Fruit fly (Drosophila melanogaster) whole organism, embryonic: Measurements from ENCODE around the gene CG16812.

Experiments used
- Abd-B ChIP-seq: fragments of 200-800 bp; sonication (Bioruptor generic); optimal IDR thresholded peaks from 2 replicates; lab custom pipeline; 2018; ENCODE audit warnings: missing biosample characterization, mild to moderate bottlenecking, missing genetic modification characterization, moderate library complexity
- Atf6 ChIP-seq: fragments of 200-800 bp; sonication (Bioruptor generic); IDR thresholded peaks from 2 replicates; pipeline ENCODE4 v1.3.6; 2022; ENCODE audit warnings: missing biosample characterization, missing genetic modification characterization
- C15 ChIP-seq: fragments of 200-800 bp; sonication (Bioruptor generic); IDR thresholded peaks from 3 replicates; pipeline ENCODE4 v1.3.6; 2022; ENCODE audit warnings: missing biosample characterization, missing genetic modification characterization
- CG11247 ChIP-seq: fragments of 200-800 bp; sonication (Bioruptor generic); IDR thresholded peaks from 2 replicates; pipeline ENCODE4 v1.3.6; 2022; ENCODE audit warnings: missing biosample characterization, missing genetic modification characterization
- CG13624 ChIP-seq: fragments of 200-800 bp; sonication (Bioruptor generic); optimal IDR thresholded peaks from 2 replicates; lab custom pipeline; 2016; ENCODE audit warnings: missing biosample characterization, missing genetic modification characterization
- CG13894 ChIP-seq: fragments of 200-800 bp; sonication (Bioruptor generic); optimal IDR thresholded peaks from 3 replicates; lab custom pipeline; 2018; ENCODE audit warnings: missing biosample characterization, mild to moderate bottlenecking, missing genetic modification characterization, moderate library complexity
- CG1603 ChIP-seq: fragments of 200-800 bp; sonication (Bioruptor generic); optimal IDR thresholded peaks from 2 replicates; lab custom pipeline; 2019; ENCODE audit warnings: missing biosample characterization, mild to moderate bottlenecking, missing genetic modification characterization, moderate library complexity
- CG17829 ChIP-seq: fragments of 200-800 bp; optimal IDR thresholded peaks from 2 replicates; lab custom pipeline; 2019; ENCODE audit warnings: missing biosample characterization, mild to moderate bottlenecking, missing genetic modification characterization, moderate library complexity
- CG2202 ChIP-seq: fragments of 200-800 bp; sonication (Bioruptor generic); optimal IDR thresholded peaks from 2 replicates; lab custom pipeline; 2018; ENCODE audit warnings: missing biosample characterization, mild to moderate bottlenecking, missing genetic modification characterization
- CG30431 ChIP-seq: fragments of 200-800 bp; sonication (Bioruptor generic); optimal IDR thresholded peaks from 2 replicates; lab custom pipeline; 2017; ENCODE audit warnings: missing biosample characterization, missing genetic modification characterization
- CG31388 ChIP-seq: fragments of 200-800 bp; sonication (Bioruptor generic); optimal IDR thresholded peaks from 2 replicates; lab custom pipeline; 2016; ENCODE audit warnings: missing biosample characterization, missing genetic modification characterization
- CG34376 ChIP-seq: fragments of 200-800 bp; sonication (Bioruptor generic); optimal IDR thresholded peaks from 2 replicates; lab custom pipeline; 2018; ENCODE audit warnings: missing biosample characterization, mild to moderate bottlenecking, missing genetic modification characterization
- CG4820 ChIP-seq: fragments of 200-800 bp; sonication (Bioruptor generic); optimal IDR thresholded peaks from 3 replicates; lab custom pipeline; 2016; ENCODE audit warnings: missing biosample characterization, missing genetic modification characterization
- CG6813 ChIP-seq: fragments of 200-800 bp; sonication (Bioruptor generic); optimal IDR thresholded peaks from 2 replicates; lab custom pipeline; 2017; ENCODE audit warnings: missing biosample characterization, missing genetic modification characterization, mild to moderate bottlenecking, moderate library complexity, missing genetic modification reagents
- CG7786 ChIP-seq: fragments of 200-800 bp; sonication (Bioruptor generic); optimal IDR thresholded peaks from 2 replicates; lab custom pipeline; 2016; ENCODE audit warnings: missing biosample characterization, missing genetic modification characterization
- CG7987 ChIP-seq: fragments of 200-800 bp; sonication (Bioruptor generic); optimal IDR thresholded peaks from 2 replicates; lab custom pipeline; 2018; ENCODE audit warnings: missing biosample characterization, mild to moderate bottlenecking, missing genetic modification characterization, moderate library complexity
- CG8281 ChIP-seq: fragments of 200-800 bp; sonication (Bioruptor generic); optimal IDR thresholded peaks from 2 replicates; lab custom pipeline; 2018; ENCODE audit warnings: missing biosample characterization, mild to moderate bottlenecking, missing genetic modification characterization, moderate library complexity
- CrebB ChIP-seq: fragments of 200-800 bp; sonication (Bioruptor generic); optimal IDR thresholded peaks from 3 replicates; lab custom pipeline; 2018; ENCODE audit warnings: missing biosample characterization, mild to moderate bottlenecking, missing genetic modification characterization
- E2f2 ChIP-seq: fragments of 200-800 bp; sonication (Bioruptor generic); IDR thresholded peaks from 2 replicates; pipeline ENCODE4 v1.3.6; 2022; ENCODE audit warnings: missing biosample characterization, missing genetic modification characterization
- ERR ChIP-seq: fragments of 200-800 bp; sonication (Bioruptor generic); optimal IDR thresholded peaks from 2 replicates; lab custom pipeline; 2016; ENCODE audit warnings: missing biosample characterization, missing genetic modification characterization
- Ets97D ChIP-seq: fragments of 200-800 bp; sonication (Bioruptor generic); optimal IDR thresholded peaks from 3 replicates; lab custom pipeline; 2016; ENCODE audit warnings: missing biosample characterization, missing genetic modification characterization
- Hand ChIP-seq: fragments of 200-800 bp; sonication (Bioruptor generic); optimal IDR thresholded peaks from 2 replicates; lab custom pipeline; 2017; ENCODE audit warnings: mild to moderate bottlenecking, missing biosample characterization, missing genetic modification reagents, missing genetic modification characterization
- HmgZ ChIP-seq: fragments of 200-800 bp; sonication (Bioruptor generic); optimal IDR thresholded peaks from 2 replicates; lab custom pipeline; 2018; ENCODE audit warnings: missing biosample characterization, mild to moderate bottlenecking, missing genetic modification characterization
- Hmx ChIP-seq: fragments of 200-800 bp; sonication (Bioruptor generic); optimal IDR thresholded peaks from 2 replicates; lab custom pipeline; 2016; ENCODE audit warnings: missing biosample characterization, missing genetic modification characterization
- Nf-YA ChIP-seq: fragments of 200-800 bp; sonication (Bioruptor generic); IDR thresholded peaks from 2 replicates; pipeline ENCODE4 v1.3.6; 2022; ENCODE audit warnings: missing biosample characterization, missing genetic modification characterization
- Nf-YB ChIP-seq: fragments of 200-800 bp; sonication (Bioruptor generic); optimal IDR thresholded peaks from 3 replicates; lab custom pipeline; 2019; ENCODE audit warnings: missing biosample characterization, mild to moderate bottlenecking, missing genetic modification characterization, moderate library complexity
- Pdp1 ChIP-seq, 2 experiments: fragments of 200-800 bp; sonication (Bioruptor generic); optimal IDR thresholded peaks; 3 replicates each; lab custom pipeline; 2016; ENCODE audit warnings: missing biosample characterization in 2 of 2, missing genetic modification characterization in 2 of 2, mild to moderate bottlenecking in 1 of 2, moderate library complexity in 1 of 2
- Scr ChIP-seq: fragments of 200-800 bp; sonication (Bioruptor generic); IDR thresholded peaks from 2 replicates; pipeline ENCODE4 v1.3.6; 2022; ENCODE audit warnings: missing biosample characterization, missing genetic modification characterization; ENCODE audit not compliant: partially characterized antibody
- cas ChIP-seq: fragments of 200-800 bp; sonication (Bioruptor generic); IDR thresholded peaks from 2 replicates; pipeline ENCODE4 v1.3.6; 2022; ENCODE audit warnings: missing biosample characterization, missing genetic modification characterization
- cato ChIP-seq: fragments of 200-800 bp; sonication (Bioruptor generic); optimal IDR thresholded peaks from 2 replicates; lab custom pipeline; 2016; ENCODE audit warnings: missing biosample characterization, missing genetic modification characterization, borderline replicate concordance
- chif ChIP-seq, 2 experiments: fragments of 200-800 bp; sonication (Bioruptor generic); optimal IDR thresholded peaks; 3 replicates each; lab custom pipeline; 2016; ENCODE audit warnings: missing biosample characterization in 2 of 2, missing genetic modification characterization in 2 of 2
- lab ChIP-seq: fragments of 200-800 bp; sonication (Bioruptor generic); optimal IDR thresholded peaks from 3 replicates; lab custom pipeline; 2017; ENCODE audit warnings: missing biosample characterization, missing genetic modification characterization, mild to moderate bottlenecking, moderate library complexity, missing genetic modification reagents
- lbe ChIP-seq: fragments of 200-800 bp; sonication (Bioruptor generic); optimal IDR thresholded peaks from 2 replicates; lab custom pipeline; 2016; ENCODE audit warnings: missing biosample characterization, mild to moderate bottlenecking, missing genetic modification characterization
- nerfin-1 ChIP-seq: fragments of 200-800 bp; sonication (Bioruptor generic); optimal IDR thresholded peaks from 3 replicates; lab custom pipeline; 2019; ENCODE audit warnings: missing biosample characterization, mild to moderate bottlenecking, missing genetic modification characterization, moderate library complexity
- pfk ChIP-seq: fragments of 200-800 bp; sonication (Bioruptor generic); optimal IDR thresholded peaks from 2 replicates; lab custom pipeline; 2018; ENCODE audit warnings: missing biosample characterization, mild to moderate bottlenecking, missing genetic modification characterization, moderate library complexity
- phol ChIP-seq: fragments of 200-800 bp; sonication (Bioruptor generic); optimal IDR thresholded peaks from 3 replicates; lab custom pipeline; 2018; ENCODE audit warnings: missing biosample characterization, mild to moderate bottlenecking, missing genetic modification characterization, moderate library complexity
- rib ChIP-seq: fragments of 200-800 bp; sonication (Bioruptor generic); IDR thresholded peaks from 2 replicates; pipeline ENCODE4 v1.3.6; 2022; ENCODE audit warnings: missing biosample characterization, missing genetic modification characterization
- sens ChIP-seq: fragments of 200-800 bp; sonication (Bioruptor generic); peaks from one replicate; lab custom pipeline; 2016; ENCODE audit warnings: missing biosample characterization, missing genetic modification characterization
- vfl ChIP-seq: fragments of 200-800 bp; sonication (Bioruptor generic); optimal IDR thresholded peaks from 2 replicates; lab custom pipeline; 2016; ENCODE audit warnings: missing biosample characterization, missing genetic modification characterization
- zen2 ChIP-seq: fragments of 200-800 bp; sonication (Bioruptor generic); IDR thresholded peaks from 3 replicates; pipeline ENCODE4 v1.3.6; 2022; ENCODE audit warnings: missing biosample characterization, missing genetic modification characterization; ENCODE audit not compliant: partially characterized antibody

CG16812 gene

dm6 chr2L:13190534-13190933 lies 31.9 kb upstream of the CG16812 start (continued):
- TF ChIP-seq CG7987 (peak; percentile 12), sens (GFP tag; lab: Kevin White, UChicago) (peak; percentile 11), cas (GFP tag; lab: Robert Waterston, UW) (no peak), vfl (GFP tag; lab: Kevin White, UChicago) (no peak), E2f2 (no peak), CG31388 (no peak), Abd-B (GFP tag; lab: Kevin White, UChicago) (no peak), Atf6 (GFP tag; lab: Robert Waterston, UW) (peak; percentile 43; the same call in 1 of the 2 replicates), lab (GFP tag; lab: Kevin White, UChicago) (peak; percentile 90), CG4820 (GFP tag; lab: Kevin White, UChicago) (no peak), Scr (GFP tag; lab: Robert Waterston, UW) (no peak), ERR (GFP tag; lab: Kevin White, UChicago) (no peak), CG7786 (GFP tag; lab: Kevin White, UChicago) (no peak), HmgZ (tag; lab: Kevin White, UChicago) (peak; percentile 9), CG11247 (GFP tag; lab: Robert Waterston, UW) (no peak), lbe (GFP tag; lab: Kevin White, UChicago) (peak; percentile 2), cato (GFP tag; lab: Kevin White, UChicago) (no peak), CG8281 (tag; lab: Kevin White, UChicago) (no peak), Pdp1 (GFP tag; optimal IDR thresholded peaks at IDR 0.05; lab: Kevin White, UChicago) (peak in 1 of 2 experiments; percentile 86), CG34376 (peak; percentile 91), CG13624 (GFP tag; lab: Kevin White, UChicago) (no peak), C15 (no peak), rib (GFP tag; lab: Robert Waterston, UW) (peak; percentile 76; the same call in 1 of the 2 replicates), CG6813 (no peak), Nf-YB (no peak), CG13894 (tag; lab: Kevin White, UChicago) (no peak), nerfin-1 (tag; lab: Kevin White, UChicago) (no peak), Hmx (GFP tag; lab: Kevin White, UChicago) (no peak), CG30431 (no peak), CG2202 (tag; lab: Kevin White, UChicago) (no peak), CG17829 (tag; lab: Kevin White, UChicago) (no peak), Ets97D (GFP tag; lab: Kevin White, UChicago) (no peak), pfk (GFP tag; lab: Kevin White, UChicago) (no peak), phol (tag; lab: Kevin White, UChicago) (no peak), zen2 (GFP tag; lab: Robert Waterston, UW) (no peak), Nf-YA (GFP tag; lab: Robert Waterston, UW) (no peak), CrebB (tag; lab: Kevin White, UChicago) (peak; percentile 27), chif (GFP tag; optimal IDR thresholded peaks at IDR 0.05; lab: Kevin White, UChicago) (no peak), Hand (GFP tag; lab: Kevin White, UChicago) (peak; percentile 10), CG1603 (no peak)
